Worm (Caenorhabditis elegans): Measurements from ENCODE around the gene str-163.

DNA sequence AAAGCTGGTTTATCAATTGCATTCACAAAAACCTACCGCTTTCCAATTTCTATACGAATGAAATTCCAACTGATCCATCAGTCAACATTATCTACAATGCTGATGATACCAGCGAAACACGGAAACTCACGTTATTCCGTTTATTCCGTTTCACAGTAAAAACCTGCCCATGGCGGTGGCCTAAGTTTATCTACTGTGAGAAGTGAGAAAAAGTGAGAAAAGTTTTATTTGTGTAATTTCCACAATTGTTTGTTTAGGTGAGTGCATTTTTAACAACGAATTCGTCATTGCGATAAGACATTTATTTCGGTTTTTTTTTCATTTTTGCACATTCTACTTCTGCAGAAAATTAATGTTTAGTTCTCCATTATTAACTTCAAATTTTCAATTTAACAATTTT lies 23.9 kb upstream of the str-163 start, which contains the start of gene Y9C9A.8:
- TF ChIP-seq egl-27 (tag; optimal IDR thresholded peaks at IDR 0.05), result no peak
- no peak for TF ChIP-seq sptf-1 (tag; optimal IDR thresholded peaks at IDR 0.05)
